Fruit fly (Drosophila melanogaster) whole organism, embryonic: ENCODE results near the gene yellow-e3.

Experiments used
- Bdp1 ChIP-seq: fragments of 200-800 bp; sonication (Bioruptor generic); optimal IDR thresholded peaks from 3 replicates; lab custom pipeline; 2016; ENCODE audit warnings: missing biosample characterization, missing genetic modification characterization
- CG10209 ChIP-seq: fragments of 200-800 bp; sonication (Bioruptor generic); optimal IDR thresholded peaks from 3 replicates; lab custom pipeline; 2017; ENCODE audit warnings: missing biosample characterization, mild to moderate bottlenecking, missing genetic modification characterization, missing genetic modification reagents
- CG10654 ChIP-seq: fragments of 200-800 bp; sonication (Bioruptor generic); optimal IDR thresholded peaks from 2 replicates; lab custom pipeline; 2016; ENCODE audit warnings: missing biosample characterization, missing genetic modification characterization
- CG11504 ChIP-seq: fragments of 200-800 bp; sonication (Bioruptor generic); optimal IDR thresholded peaks from 3 replicates; lab custom pipeline; 2019; ENCODE audit warnings: missing biosample characterization, mild to moderate bottlenecking, missing genetic modification characterization, moderate library complexity
- CG12744 ChIP-seq: fragments of 200-800 bp; sonication (Bioruptor generic); optimal IDR thresholded peaks from 2 replicates; lab custom pipeline; 2016; ENCODE audit warnings: missing biosample characterization, missing genetic modification characterization
- CG17568 ChIP-seq: fragments of 200-800 bp; sonication (Bioruptor generic); optimal IDR thresholded peaks from 2 replicates; lab custom pipeline; 2018; ENCODE audit warnings: missing biosample characterization, mild to moderate bottlenecking, missing genetic modification characterization, moderate library complexity
- CG18262 ChIP-seq: fragments of 200-800 bp; optimal IDR thresholded peaks from 3 replicates; lab custom pipeline; 2019; ENCODE audit warnings: missing biosample characterization, mild to moderate bottlenecking, missing genetic modification characterization, moderate library complexity
- CG1832 ChIP-seq: fragments of 200-800 bp; sonication (Bioruptor generic); optimal IDR thresholded peaks from 2 replicates; lab custom pipeline; 2017; ENCODE audit warnings: missing biosample characterization, mild to moderate bottlenecking, missing genetic modification characterization, inconsistent platforms
- CG2116 ChIP-seq: fragments of 200-800 bp; sonication (Bioruptor generic); optimal IDR thresholded peaks from 3 replicates; lab custom pipeline; 2018; ENCODE audit warnings: missing biosample characterization, mild to moderate bottlenecking, missing genetic modification characterization
- CG2129 ChIP-seq: fragments of 200-800 bp; sonication (Bioruptor generic); IDR thresholded peaks from 2 replicates; pipeline ENCODE4 v1.3.6; 2022; ENCODE audit warnings: missing biosample characterization, missing genetic modification characterization; ENCODE audit not compliant: partially characterized antibody
- CG2202 ChIP-seq: fragments of 200-800 bp; sonication (Bioruptor generic); optimal IDR thresholded peaks from 2 replicates; lab custom pipeline; 2018; ENCODE audit warnings: missing biosample characterization, mild to moderate bottlenecking, missing genetic modification characterization
- CG2712 ChIP-seq: fragments of 200-800 bp; optimal IDR thresholded peaks from 3 replicates; lab custom pipeline; 2019; ENCODE audit warnings: missing biosample characterization, mild to moderate bottlenecking, missing genetic modification characterization, moderate library complexity
- CG32772 ChIP-seq: fragments of 200-800 bp; sonication (Bioruptor generic); IDR thresholded peaks from 2 replicates; pipeline ENCODE4 v1.3.6; 2022; ENCODE audit warnings: missing biosample characterization, missing genetic modification characterization
- CG3281 ChIP-seq: fragments of 200-800 bp; sonication (Bioruptor generic); optimal IDR thresholded peaks from 3 replicates; lab custom pipeline; 2017; ENCODE audit warnings: missing biosample characterization, mild to moderate bottlenecking, missing genetic modification characterization
- CG33213 ChIP-seq: fragments of 200-800 bp; sonication (Bioruptor generic); optimal IDR thresholded peaks from 3 replicates; lab custom pipeline; 2016; ENCODE audit warnings: missing biosample characterization, missing genetic modification characterization
- CG3838 ChIP-seq: fragments of 200-800 bp; sonication (Bioruptor generic); optimal IDR thresholded peaks from 3 replicates; lab custom pipeline; 2016; ENCODE audit warnings: missing biosample characterization, missing genetic modification characterization
- CG6175 ChIP-seq: fragments of 200-800 bp; sonication (Bioruptor generic); IDR thresholded peaks from 3 replicates; pipeline ENCODE4 v1.3.6; 2022; ENCODE audit warnings: missing biosample characterization, missing genetic modification characterization
- CG6683 ChIP-seq: fragments of 200-800 bp; sonication (Bioruptor generic); optimal IDR thresholded peaks from 2 replicates; lab custom pipeline; 2017; ENCODE audit warnings: missing biosample characterization, mild to moderate bottlenecking, missing genetic modification characterization, missing genetic modification reagents
- CG8924 ChIP-seq: fragments of 200-800 bp; optimal IDR thresholded peaks from 3 replicates; lab custom pipeline; 2019; ENCODE audit warnings: missing biosample characterization, mild to moderate bottlenecking, missing genetic modification characterization, moderate library complexity
- CrebB ChIP-seq: fragments of 200-800 bp; sonication (Bioruptor generic); optimal IDR thresholded peaks from 3 replicates; lab custom pipeline; 2018; ENCODE audit warnings: missing biosample characterization, mild to moderate bottlenecking, missing genetic modification characterization
- D ChIP-seq, 2 experiments: fragments of 200-800 bp in 1 of 2; fragments of >200 bp in 1 of 2; sonication (Bioruptor generic) in 1 of 2; optimal IDR thresholded peaks; 2 replicates in 1 of 2; 3 replicates in 1 of 2; lab custom pipeline; 2017; ENCODE audit warnings: mild to moderate bottlenecking in 1 of 2, missing biosample characterization in 1 of 2, missing genetic modification characterization in 1 of 2, missing genetic modification reagents in 1 of 2
- D19B ChIP-seq: fragments of 200-800 bp; sonication (Bioruptor generic); optimal IDR thresholded peaks from 2 replicates; lab custom pipeline; 2017; ENCODE audit warnings: missing biosample characterization, mild to moderate bottlenecking, missing genetic modification characterization
- Deaf1 ChIP-seq: fragments of 200-800 bp; optimal IDR thresholded peaks from 3 replicates; lab custom pipeline; 2019; ENCODE audit warnings: missing biosample characterization, mild to moderate bottlenecking, missing genetic modification characterization, moderate library complexity
- Dfd ChIP-seq, 2 experiments: fragments of >200 bp; optimal IDR thresholded peaks; 2 replicates each; lab custom pipeline; 2017; ENCODE audit warnings: missing biosample characterization in 2 of 2, missing genetic modification characterization in 2 of 2
- E2f2 ChIP-seq: fragments of 200-800 bp; sonication (Bioruptor generic); IDR thresholded peaks from 2 replicates; pipeline ENCODE4 v1.3.6; 2022; ENCODE audit warnings: missing biosample characterization, missing genetic modification characterization
- Gsc ChIP-seq: fragments of 200-800 bp; sonication (Bioruptor generic); IDR thresholded peaks from 2 replicates; pipeline ENCODE4 v1.3.6; 2022; ENCODE audit warnings: missing biosample characterization, missing genetic modification characterization
- HLHmδ ChIP-seq: fragments of 200-800 bp; sonication (Bioruptor generic); optimal IDR thresholded peaks from 2 replicates; lab custom pipeline; 2018; ENCODE audit warnings: missing biosample characterization, mild to moderate bottlenecking, missing genetic modification characterization, moderate library complexity
- Mes4 ChIP-seq: fragments of 200-800 bp; sonication (Bioruptor generic); optimal IDR thresholded peaks from 2 replicates; lab custom pipeline; 2016; ENCODE audit warnings: missing biosample characterization, missing genetic modification characterization
- Sin3A ChIP-seq: fragments of >200 bp; optimal IDR thresholded peaks from 2 replicates; lab custom pipeline; 2018
- Ssrp ChIP-seq: fragments of 200-800 bp; sonication (Bioruptor generic); optimal IDR thresholded peaks from 2 replicates; lab custom pipeline; 2018; ENCODE audit warnings: missing biosample characterization, mild to moderate bottlenecking, missing genetic modification characterization, moderate library complexity
- ase ChIP-seq: fragments of 200-800 bp; sonication (Bioruptor generic); IDR thresholded peaks from 3 replicates; pipeline ENCODE4 v1.3.6; 2022; ENCODE audit warnings: missing biosample characterization, missing genetic modification characterization
- bbx ChIP-seq: fragments of 200-800 bp; sonication (Bioruptor generic); IDR thresholded peaks from 2 replicates; pipeline ENCODE4 v1.3.6; 2022; ENCODE audit warnings: missing biosample characterization, missing genetic modification characterization; ENCODE audit not compliant: partially characterized antibody
- crol ChIP-seq: fragments of 200-800 bp; sonication (Bioruptor generic); IDR thresholded peaks from 2 replicates; pipeline ENCODE4 v1.3.6; 2022; ENCODE audit warnings: missing biosample characterization, missing genetic modification characterization
- crp ChIP-seq, 2 experiments: fragments of 200-800 bp; sonication (Bioruptor generic); optimal IDR thresholded peaks; 2 replicates in 1 of 2; 3 replicates in 1 of 2; lab custom pipeline; 2017; ENCODE audit warnings: missing biosample characterization in 2 of 2, missing genetic modification characterization in 2 of 2, mild to moderate bottlenecking in 1 of 2, moderate library complexity in 1 of 2
- dan ChIP-seq: fragments of 200-800 bp; sonication (Bioruptor generic); IDR thresholded peaks from 2 replicates; pipeline ENCODE4 v1.3.6; 2022; ENCODE audit warnings: missing biosample characterization, missing genetic modification characterization
- dimm ChIP-seq: fragments of 200-800 bp; sonication (Bioruptor generic); IDR thresholded peaks from 2 replicates; pipeline ENCODE4 v1.3.6; 2022; ENCODE audit warnings: missing biosample characterization, missing genetic modification characterization
- eve ChIP-seq, 2 experiments: fragments of >200 bp; optimal IDR thresholded peaks; 2 replicates each; lab custom pipeline; 2017; ENCODE audit warnings: missing biosample characterization in 2 of 2, missing genetic modification characterization in 2 of 2
- fd96Cb ChIP-seq: fragments of 200-800 bp; sonication (Bioruptor generic); optimal IDR thresholded peaks from 2 replicates; lab custom pipeline; 2018; ENCODE audit warnings: missing biosample characterization, mild to moderate bottlenecking, missing genetic modification characterization, moderate library complexity
- gce ChIP-seq: fragments of 200-800 bp; sonication (Bioruptor generic); IDR thresholded peaks from 3 replicates; pipeline ENCODE4 v1.3.6; 2022; ENCODE audit warnings: missing biosample characterization, missing genetic modification characterization
- gt ChIP-seq: fragments of 200-800 bp; sonication (Bioruptor generic); IDR thresholded peaks from 2 replicates; pipeline ENCODE4 v1.3.6; 2022; ENCODE audit warnings: missing biosample characterization, missing genetic modification characterization
- h ChIP-seq: fragments of >200 bp; optimal IDR thresholded peaks from 2 replicates; lab custom pipeline; 2017
- hth ChIP-seq: fragments of >200 bp; optimal IDR thresholded peaks from 2 replicates; lab custom pipeline; 2017; ENCODE audit warnings: inconsistent platforms
- kay ChIP-seq: fragments of 200-800 bp; sonication (Bioruptor generic); optimal IDR thresholded peaks from 2 replicates; lab custom pipeline; 2016; ENCODE audit warnings: missing biosample characterization, missing genetic modification characterization
- org-1 ChIP-seq: fragments of 200-800 bp; sonication (Bioruptor generic); optimal IDR thresholded peaks from 2 replicates; lab custom pipeline; 2017; ENCODE audit warnings: missing biosample characterization, missing genetic modification characterization
- prd ChIP-seq, 3 experiments: fragments of >200 bp in 2 of 3; fragments of 200-800 bp in 1 of 3; sonication (Bioruptor generic) in 1 of 3; optimal IDR thresholded peaks in 2 of 3; IDR thresholded peaks in 1 of 3; 2 replicates in 2 of 3; 3 replicates in 1 of 3; pipeline versions ENCODE4 v1.3.6 to Lab custom; 2017 to 2022; ENCODE audit warnings: missing biosample characterization in 1 of 3, missing genetic modification characterization in 1 of 3
- tap ChIP-seq: fragments of 200-800 bp; optimal IDR thresholded peaks from 3 replicates; lab custom pipeline; 2019; ENCODE audit warnings: missing biosample characterization, mild to moderate bottlenecking, missing genetic modification characterization, moderate library complexity
- tgo ChIP-seq: fragments of 200-800 bp; sonication (Bioruptor generic); IDR thresholded peaks from 3 replicates; pipeline ENCODE4 v1.3.6; 2022; ENCODE audit warnings: missing biosample characterization, missing genetic modification characterization
- zf30C ChIP-seq: fragments of 200-800 bp; sonication (Bioruptor generic); optimal IDR thresholded peaks from 3 replicates; lab custom pipeline; 2018; ENCODE audit warnings: missing biosample characterization, mild to moderate bottlenecking, missing genetic modification characterization

The yellow-e3 gene

dm6 chr3R:13364175-13365174, 40.2 kb downstream of the yellow-e3 start, which contains the start of gene Dic1 (continued):
- TF ChIP-seq CG11504 (tag; lab: Kevin White, UChicago) (peak; percentile 98), prd (optimal IDR thresholded peaks at IDR 0.05; lab: Kevin White, UChicago) (no peak), prd (GFP tag; IDR thresholded peaks at IDR 0.05; lab: Robert Waterston, UW) (peak; percentile 92), Dfd (GFP tag; optimal IDR thresholded peaks at IDR 0.05; lab: Kevin White, UChicago) (peak in 1 of 2 experiments; percentile 35), h (no peak), eve (GFP tag; optimal IDR thresholded peaks at IDR 0.05; lab: Kevin White, UChicago) (peak in 1 of 2 experiments; percentile 97), tgo (GFP tag; lab: Robert Waterston, UW) (peak; percentile 92), D19B (GFP tag; lab: Kevin White, UChicago) (peak; percentile 95), kay (GFP tag; lab: Kevin White, UChicago) (peak; percentile 91), CG2116 (peak; percentile 82), CG2712 (tag; lab: Kevin White, UChicago) (peak; percentile 96), CrebB (tag; lab: Kevin White, UChicago) (peak; percentile 73), CG1832 (GFP tag; lab: Kevin White, UChicago) (peak; percentile 53), CG6175 (GFP tag; lab: Robert Waterston, UW) (peak; percentile 85), org-1 (GFP tag; lab: Kevin White, UChicago) (peak; percentile 96), Deaf1 (peak; percentile 85), CG2202 (tag; lab: Kevin White, UChicago) (peak; percentile 89), CG3838 (GFP tag; lab: Kevin White, UChicago) (peak; percentile 71), CG6683 (GFP tag; lab: Kevin White, UChicago) (peak; percentile 96), bbx (GFP tag; lab: Robert Waterston, UW) (0 out of 2 replicates have a peak, but pooled peaks have one; percentile 43), dan (GFP tag; lab: Robert Waterston, UW) (no peak), Ssrp (peak; percentile 97), crol (GFP tag; lab: Robert Waterston, UW) (peak; percentile 54), D (optimal IDR thresholded peaks at IDR 0.05; lab: Kevin White, UChicago) (no peak), D (GFP tag; optimal IDR thresholded peaks at IDR 0.05; lab: Kevin White, UChicago) (peak; percentile 98), gt (peak; percentile 69), E2f2 (GFP tag; lab: Robert Waterston, UW) (peak; percentile 71), Mes4 (GFP tag; lab: Kevin White, UChicago) (peak; percentile 85), CG33213 (peak; percentile 78), Sin3A (lab: Kevin White, UChicago) (no peak), CG8924 (tag; lab: Kevin White, UChicago) (peak; percentile 98), fd96Cb (tag; lab: Kevin White, UChicago) (peak; percentile 98), CG10654 (GFP tag; lab: Kevin White, UChicago) (peak; percentile 93), CG18262 (tag; lab: Kevin White, UChicago) (peak; percentile 98), Bdp1 (GFP tag; lab: Kevin White, UChicago) (peak; percentile 85), dimm (peak; percentile 57), gce (GFP tag; lab: Robert Waterston, UW) (no peak), zf30C (peak; percentile 90), crp (GFP tag; optimal IDR thresholded peaks at IDR 0.05; lab: Kevin White, UChicago) (peak in 1 of 2 experiments; percentile 59), ase (GFP tag; lab: Robert Waterston, UW) (peak; percentile 78; the same call in 2 of the 3 replicates), CG2129 (no peak), CG10209 (GFP tag; lab: Kevin White, UChicago) (peak; percentile 97), tap (tag; lab: Kevin White, UChicago) (peak; percentile 91), CG17568 (GFP tag; lab: Kevin White, UChicago) (peak; percentile 84), CG32772 (GFP tag; lab: Robert Waterston, UW) (peak; percentile 75), Gsc (GFP tag; lab: Robert Waterston, UW) (peak; percentile 74; the same call in 1 of the 2 replicates), hth (lab: Kevin White, UChicago) (no peak), HLHmδ (GFP tag; lab: Kevin White, UChicago) (peak; percentile 82), CG3281 (GFP tag; lab: Kevin White, UChicago) (peak; percentile 99), CG12744 (GFP tag; lab: Kevin White, UChicago) (peak; percentile 86)
